Worm (Caenorhabditis elegans) whole organism, L2 larva: ENCODE results near the gene pcp-1.

ENCODE experiments used
- blmp-1 ChIP-seq: sonication (generic microtip); optimal IDR thresholded peaks from 2 replicates; lab custom pipeline; 2017; ENCODE audit warnings: missing genetic modification characterization, mild to moderate bottlenecking, missing compliant biosample characterization, antibody characterized with exemption, moderate library complexity; ENCODE audit not compliant: insufficient read depth
- snpc-4 ChIP-seq: fragments of 150-350 bp; optimal IDR thresholded peaks from 2 replicates; lab custom pipeline; 2014; ENCODE audit warnings: missing biosample characterization, missing genetic modification characterization

DNA sequence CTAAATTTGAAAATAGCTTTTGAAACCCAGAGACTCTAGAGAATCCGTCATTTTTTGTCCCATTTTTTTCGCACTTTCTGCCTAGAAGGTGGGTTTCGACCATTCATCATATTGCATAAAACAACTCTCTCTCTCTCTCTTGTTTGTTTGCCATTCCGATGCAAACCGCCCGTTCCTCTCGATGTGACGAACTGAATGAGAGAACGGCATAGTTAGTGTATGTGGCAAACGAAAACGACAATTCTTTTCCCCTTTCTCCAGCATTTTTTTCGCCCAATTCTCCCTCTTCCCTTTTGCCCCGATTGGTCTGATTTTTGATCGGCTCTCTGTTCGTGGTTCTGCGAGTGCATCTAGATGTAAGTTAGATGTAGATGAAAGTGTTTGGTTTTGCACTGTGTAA, 37.2 kb upstream of the pcp-1 start:
- no peak for TF ChIP-seq snpc-4 (tag; lab: Kevin White, UChicago)
- TF ChIP-seq blmp-1 (tag; lab: Kevin White, UChicago), result no peak
